Worm (Caenorhabditis elegans) whole organism, mixed stage, embryonic: ENCODE data around the gene bpl-1.
A peak's percentile ranks its signal among the peaks of the same experiment; 100 is the strongest.

Experiments used
- M03D4.4 ChIP-seq: sonication (generic microtip); optimal IDR thresholded peaks from 2 replicates; lab custom pipeline; 2017; ENCODE audit warnings: mild to moderate bottlenecking, missing genetic modification characterization, missing compliant biosample characterization
- bed-3 ChIP-seq: fragments of 200-800 bp; sonication (Bioruptor generic); optimal IDR thresholded peaks from 3 replicates; lab custom pipeline; 2018; ENCODE audit warnings: mild to moderate bottlenecking, missing genetic modification characterization, moderate library complexity, missing compliant biosample characterization
- blmp-1 ChIP-seq: fragments of 150-350 bp; optimal IDR thresholded peaks from 2 replicates; lab custom pipeline; 2014; ENCODE audit warnings: missing biosample characterization, missing genetic modification characterization
- ceh-43 ChIP-seq: fragments of 200-800 bp; sonication (Bioruptor generic); optimal IDR thresholded peaks from 2 replicates; lab custom pipeline; 2018; ENCODE audit warnings: mild to moderate bottlenecking, missing genetic modification characterization, moderate library complexity, missing compliant biosample characterization
- ces-1 ChIP-seq: fragments of 150-350 bp; optimal IDR thresholded peaks from 2 replicates; lab custom pipeline; 2014; ENCODE audit warnings: missing biosample characterization, missing genetic modification reagents, missing genetic modification characterization
- cnd-1 ChIP-seq: fragments of 200-800 bp; sonication (Bioruptor generic); optimal IDR thresholded peaks from 2 replicates; lab custom pipeline; 2018; ENCODE audit warnings: mild to moderate bottlenecking, missing genetic modification characterization, missing compliant biosample characterization
- drap-1 ChIP-seq: fragments of 200-800 bp; sonication (Bioruptor generic); optimal IDR thresholded peaks from 3 replicates; lab custom pipeline; 2018; ENCODE audit warnings: mild to moderate bottlenecking, missing genetic modification characterization, missing compliant biosample characterization
- elt-1 ChIP-seq: sonication (generic microtip); optimal IDR thresholded peaks from 2 replicates; lab custom pipeline; 2017; ENCODE audit warnings: missing genetic modification characterization, mild to moderate bottlenecking, missing compliant biosample characterization, antibody characterized with exemption, moderate library complexity, borderline replicate concordance; ENCODE audit not compliant: insufficient read depth
- elt-3 ChIP-seq: fragments of 150-350 bp; optimal IDR thresholded peaks from 2 replicates; lab custom pipeline; 2014; ENCODE audit warnings: missing biosample characterization, missing genetic modification characterization
- flh-1 ChIP-seq: fragments of 200-800 bp; sonication (Bioruptor generic); optimal IDR thresholded peaks from 2 replicates; lab custom pipeline; 2018; ENCODE audit warnings: mild to moderate bottlenecking, missing genetic modification characterization, moderate library complexity, missing compliant biosample characterization
- ham-2 ChIP-seq: fragments of 200-800 bp; sonication (Bioruptor generic); optimal IDR thresholded peaks from 2 replicates; lab custom pipeline; 2018; ENCODE audit warnings: mild to moderate bottlenecking, missing genetic modification characterization, missing compliant biosample characterization
- hlh-1 ChIP-seq: fragments of 150-350 bp; optimal IDR thresholded peaks from 2 replicates; lab custom pipeline; 2014; ENCODE audit warnings: missing biosample characterization, missing genetic modification reagents, missing genetic modification characterization
- lin-13 ChIP-seq: fragments of 150-350 bp; optimal IDR thresholded peaks from 2 replicates; lab custom pipeline; 2014; ENCODE audit warnings: missing biosample characterization, missing genetic modification characterization
- lin-32 ChIP-seq: fragments of 200-800 bp; sonication (Bioruptor generic); optimal IDR thresholded peaks from 2 replicates; lab custom pipeline; 2018; ENCODE audit warnings: mild to moderate bottlenecking, missing genetic modification characterization, missing compliant biosample characterization
- lsy-2 ChIP-seq: fragments of 150-350 bp; optimal IDR thresholded peaks from 2 replicates; lab custom pipeline; 2014; ENCODE audit warnings: missing biosample characterization, missing genetic modification characterization
- mab-5 ChIP-seq: fragments of 150-350 bp; optimal IDR thresholded peaks from 2 replicates; lab custom pipeline; 2014; ENCODE audit warnings: missing biosample characterization, missing genetic modification characterization
- mls-2 ChIP-seq: sonication (generic microtip); optimal IDR thresholded peaks from 2 replicates; lab custom pipeline; 2016; ENCODE audit warnings: mild to moderate bottlenecking, missing genetic modification characterization, moderate library complexity, missing compliant biosample characterization
- nhr-12 ChIP-seq: fragments of 150-350 bp; optimal IDR thresholded peaks from 2 replicates; lab custom pipeline; 2014; ENCODE audit warnings: missing biosample characterization, missing genetic modification characterization
- nhr-2 ChIP-seq: fragments of 150-350 bp; optimal IDR thresholded peaks from 2 replicates; lab custom pipeline; 2014; ENCODE audit warnings: missing biosample characterization, missing genetic modification characterization
- nhr-28 ChIP-seq: fragments of 150-350 bp; optimal IDR thresholded peaks from 2 replicates; lab custom pipeline; 2014; ENCODE audit warnings: missing biosample characterization, missing genetic modification characterization
- nhr-76 ChIP-seq: sonication (generic microtip); optimal IDR thresholded peaks from 2 replicates; lab custom pipeline; 2017; ENCODE audit warnings: missing biosample characterization, missing genetic modification characterization
- pha-4 ChIP-seq: fragments of 150-350 bp; optimal IDR thresholded peaks from 2 replicates; lab custom pipeline; 2018; ENCODE audit warnings: missing biosample characterization, missing genetic modification reagents, missing genetic modification characterization
- sem-2 ChIP-seq: fragments of 200-800 bp; sonication (Bioruptor generic); optimal IDR thresholded peaks from 2 replicates; lab custom pipeline; 2018; ENCODE audit warnings: mild to moderate bottlenecking, missing genetic modification characterization, missing compliant biosample characterization
- snpc-4 ChIP-seq: fragments of 150-350 bp; optimal IDR thresholded peaks from 2 replicates; lab custom pipeline; 2014; ENCODE audit warnings: missing biosample characterization, missing genetic modification characterization
- sptf-1 ChIP-seq: sonication (generic microtip); optimal IDR thresholded peaks from 2 replicates; lab custom pipeline; 2017; ENCODE audit warnings: mild to moderate bottlenecking, missing genetic modification characterization, moderate library complexity, missing compliant biosample characterization
- tbx-8 ChIP-seq: fragments of 200-800 bp; sonication (Bioruptor generic); optimal IDR thresholded peaks from 2 replicates; lab custom pipeline; 2018; ENCODE audit warnings: mild to moderate bottlenecking, missing genetic modification characterization, moderate library complexity, missing compliant biosample characterization
- unc-120 ChIP-seq: sonication (generic microtip); optimal IDR thresholded peaks from 2 replicates; lab custom pipeline; 2017; ENCODE audit warnings: missing genetic modification characterization, missing compliant biosample characterization; ENCODE audit not compliant: poor library complexity, severe bottlenecking
- unc-39 ChIP-seq: fragments of 150-350 bp; optimal IDR thresholded peaks from 2 replicates; lab custom pipeline; 2014; ENCODE audit warnings: missing biosample characterization, missing genetic modification characterization
- unc-62 ChIP-seq: fragments of 150-350 bp; optimal IDR thresholded peaks from 2 replicates; lab custom pipeline; 2014; ENCODE audit warnings: missing biosample characterization, missing genetic modification reagents, missing genetic modification characterization
- zip-8 ChIP-seq: fragments of 150-350 bp; optimal IDR thresholded peaks from 2 replicates; lab custom pipeline; 2014; ENCODE audit warnings: missing biosample characterization, missing genetic modification characterization
- ztf-11 ChIP-seq: fragments of 150-350 bp; optimal IDR thresholded peaks from 2 replicates; lab custom pipeline; 2014; ENCODE audit warnings: missing biosample characterization, missing genetic modification characterization

bpl-1 gene

ce11 chrII:6303209-6303740, 29.3 kb downstream of the bpl-1 start, which contains the start of gene C29F5.1:
Gene C29F5.1 (plus strand): TSS chrII:6303525.
- TF ChIP-seq sptf-1 (tag; lab: Kevin White, UChicago) (no peak), flh-1 (GFP tag; lab: Kevin White, UChicago) (no peak), snpc-4 (tag; lab: Kevin White, UChicago) (no peak), tbx-8 (no peak), nhr-76 (tag; lab: Kevin White, UChicago) (no peak), nhr-28 (tag; lab: Kevin White, UChicago) (no peak), ztf-11 (no peak), pha-4 (tag; lab: Kevin White, UChicago) (no peak), mab-5 (tag; lab: Kevin White, UChicago) (no peak), unc-62 (GFP tag; lab: Kevin White, UChicago) (peak; percentile 31), blmp-1 (no peak), sem-2 (GFP tag; lab: Kevin White, UChicago) (no peak), unc-120 (tag; lab: Kevin White, UChicago) (peak; percentile 17), ces-1 (GFP tag; lab: Kevin White, UChicago) (no peak), zip-8 (tag; lab: Kevin White, UChicago) (no peak), cnd-1 (tag; lab: Kevin White, UChicago) (no peak), mls-2 (tag; lab: Kevin White, UChicago) (no peak), nhr-12 (tag; lab: Kevin White, UChicago) (no peak), hlh-1 (tag; lab: Kevin White, UChicago) (peak; percentile 70)
- TF ChIP-seq, all 35 proteins: peak for 3

- TF ChIP-seq bed-3 (GFP tag; lab: Kevin White, UChicago): no peak
- TF ChIP-seq sem-2 (GFP tag; lab: Kevin White, UChicago): no peak
- no peak for TF ChIP-seq M03D4.4
- no peak for TF ChIP-seq elt-3 (tag; lab: Kevin White, UChicago)
- no peak for TF ChIP-seq unc-120 (tag; lab: Kevin White, UChicago)
- TF ChIP-seq snpc-4 (tag; lab: Kevin White, UChicago): no peak
- TF ChIP-seq nhr-12 (tag; lab: Kevin White, UChicago): no peak
- TF ChIP-seq pha-4 (tag; lab: Kevin White, UChicago): no peak
- no peak for TF ChIP-seq mls-2 (tag; lab: Kevin White, UChicago)
- TF ChIP-seq lin-13: no peak
Observed at ce11 chrII:6306125-6306524, 32.1 kb downstream of the bpl-1 start, which contains the start of gene C29F5.8. Gene C29F5.8 (plus strand): TSS chrII:6306425.

ce11 chrII:6309198-6309597, 35.2 kb downstream of the bpl-1 start, which contains the start of gene glb-10:
Gene glb-10 (minus strand): TSS chrII:6309298.
- TF ChIP-seq nhr-2 (no peak), nhr-28 (tag; lab: Kevin White, UChicago) (no peak), ceh-43 (GFP tag; lab: Kevin White, UChicago) (no peak)

- TF ChIP-seq ces-1 (GFP tag; lab: Kevin White, UChicago): peak; percentile 14
- TF ChIP-seq lin-32 (GFP tag; lab: Kevin White, UChicago): no peak
- no peak for TF ChIP-seq nhr-12 (tag; lab: Kevin White, UChicago)
- TF ChIP-seq elt-1 (tag; lab: Kevin White, UChicago): no peak
- TF ChIP-seq zip-8 (tag; lab: Kevin White, UChicago): no peak
- TF ChIP-seq mls-2 (tag; lab: Kevin White, UChicago): no peak
Observed at ce11 chrII:6311459-6311858, 37.4 kb downstream of the bpl-1 start.

ce11 chrII:6311888-6312287, 37.9 kb downstream of the bpl-1 start:
- no peak for TF ChIP-seq ceh-43 (GFP tag; lab: Kevin White, UChicago)
- TF ChIP-seq snpc-4 (tag; lab: Kevin White, UChicago): no peak
- TF ChIP-seq hlh-1 (tag; lab: Kevin White, UChicago): no peak
- TF ChIP-seq nhr-28 (tag; lab: Kevin White, UChicago): no peak
- TF ChIP-seq nhr-2: no peak
- TF ChIP-seq lsy-2: no peak
- no peak for TF ChIP-seq blmp-1
- no peak for TF ChIP-seq nhr-12 (tag; lab: Kevin White, UChicago)
- TF ChIP-seq elt-3 (tag; lab: Kevin White, UChicago): no peak
- no peak for TF ChIP-seq unc-39 (tag; lab: Kevin White, UChicago)
- no peak for TF ChIP-seq ham-2 (GFP tag; lab: Kevin White, UChicago)
- no peak for TF ChIP-seq cnd-1 (tag; lab: Kevin White, UChicago)
- no peak for TF ChIP-seq ztf-11
- TF ChIP-seq lin-32 (GFP tag; lab: Kevin White, UChicago): no peak
- no peak for TF ChIP-seq zip-8 (tag; lab: Kevin White, UChicago)
- TF ChIP-seq drap-1 (GFP tag; lab: Kevin White, UChicago): no peak
